Worm (Caenorhabditis elegans): ENCODE data around the gene col-106.

- no peak for TF ChIP-seq tab-1 (GFP tag; IDR thresholded peaks at IDR 0.05)
- no peak for TF ChIP-seq flt-1 (GFP tag; IDR thresholded peaks at IDR 0.05)
- no peak for TF ChIP-seq med-1 (GFP tag; optimal IDR thresholded peaks at IDR 0.05; ENCODE audit: insufficient read depth)
- TF ChIP-seq ztf-23 (GFP tag; IDR thresholded peaks at IDR 0.05): no peak
- no peak for TF ChIP-seq ztf-29 (GFP tag; IDR thresholded peaks at IDR 0.05)
- no peak for TF ChIP-seq ref-1 (GFP tag; conservative IDR thresholded peaks at IDR 0.05)
- no peak for TF ChIP-seq klf-2 (GFP tag; conservative IDR thresholded peaks at IDR 0.05)
- no peak for TF ChIP-seq T22C8.4 (GFP tag; IDR thresholded peaks at IDR 0.05)
- TF ChIP-seq cog-1 (tag; optimal IDR thresholded peaks at IDR 0.05): no peak
Observed at ce11 chrIV:1510241-1510640, 49.7 kb upstream of the col-106 start, which contains the start of gene txt-4.
